Worm (Caenorhabditis elegans) whole organism, young adult: ENCODE measurements around the gene srh-62.

Source experiments
- F57A8.1 ChIP-seq: fragments of 200-800 bp; sonication (Bioruptor generic); optimal IDR thresholded peaks from 2 replicates; lab custom pipeline; 2018; ENCODE audit warnings: mild to moderate bottlenecking, missing genetic modification characterization, moderate library complexity, missing compliant biosample characterization
- attf-5 ChIP-seq: fragments of 200-800 bp; sonication (Bioruptor generic); optimal IDR thresholded peaks from 2 replicates; lab custom pipeline; 2018; ENCODE audit warnings: mild to moderate bottlenecking, missing genetic modification characterization, missing compliant biosample characterization
- ccch-3 ChIP-seq: fragments of 200-800 bp; sonication (Bioruptor generic); optimal IDR thresholded peaks from 2 replicates; lab custom pipeline; 2018; ENCODE audit warnings: mild to moderate bottlenecking, missing genetic modification characterization, missing compliant biosample characterization
- hlh-12 ChIP-seq: sonication (generic microtip); optimal IDR thresholded peaks from 2 replicates; lab custom pipeline; 2016; ENCODE audit warnings: missing genetic modification characterization, missing compliant biosample characterization
- lin-35 ChIP-seq, 3 experiments: fragments of 150-350 bp in 2 of 3; sonication (generic microtip) in 1 of 3; optimal IDR thresholded peaks; 2 replicates each; lab custom pipeline; 2014 to 2018; ENCODE audit warnings: missing biosample characterization in 3 of 3, missing genetic modification characterization in 3 of 3, missing genetic modification reagents in 3 of 3
- nhr-80 ChIP-seq: sonication (generic microtip); optimal IDR thresholded peaks from 2 replicates; lab custom pipeline; 2016; ENCODE audit warnings: missing genetic modification characterization, missing compliant biosample characterization
- snpc-4 ChIP-seq, 5 experiments: fragments of 150-350 bp in 1 of 5; sonication (generic microtip) in 4 of 5; optimal IDR thresholded peaks; 2 replicates each; lab custom pipeline; 2014 to 2018; ENCODE audit warnings: missing genetic modification characterization in 5 of 5, missing biosample characterization in 3 of 5, antibody characterized with exemption in 2 of 5, mild to moderate bottlenecking in 2 of 5, missing compliant biosample characterization in 2 of 5, missing genotype in 2 of 5, moderate library complexity in 2 of 5, missing genetic modification reagents in 1 of 5
- somi-1 ChIP-seq: fragments of 200-800 bp; sonication (Bioruptor generic); optimal IDR thresholded peaks from 2 replicates; lab custom pipeline; 2018; ENCODE audit warnings: mild to moderate bottlenecking, missing genetic modification characterization, missing compliant biosample characterization
- unc-130 ChIP-seq: sonication (generic microtip); optimal IDR thresholded peaks from 2 replicates; lab custom pipeline; 2016; ENCODE audit warnings: missing genetic modification reagents, missing genetic modification characterization, missing compliant biosample characterization

- TF ChIP-seq snpc-4 (GFP tag; optimal IDR thresholded peaks at IDR 0.05; lab: Kevin White, UChicago) = no peak
- TF ChIP-seq snpc-4 (tag; optimal IDR thresholded peaks at IDR 0.05; lab: Kevin White, UChicago) = no peak
- no peak for TF ChIP-seq attf-5 (GFP tag; lab: Kevin White, UChicago)
- no peak for TF ChIP-seq F57A8.1 (GFP tag; lab: Kevin White, UChicago)
- TF ChIP-seq ccch-3 (GFP tag; lab: Kevin White, UChicago) = no peak
- TF ChIP-seq hlh-12 (tag; lab: Kevin White, UChicago) = no peak
- TF ChIP-seq unc-130 (GFP tag; lab: Kevin White, UChicago) = no peak
- TF ChIP-seq somi-1 (GFP tag; lab: Kevin White, UChicago) = no peak
- no peak for TF ChIP-seq nhr-80 (tag; lab: Kevin White, UChicago)
- no peak for TF ChIP-seq lin-35 (GFP tag; optimal IDR thresholded peaks at IDR 0.05; lab: Kevin White, UChicago)
Measured at ce11 chrV:388397-388796, 14.5 kb downstream of the srh-62 start, which contains the start of gene ZK6.6.
